Fruit fly (Drosophila melanogaster) whole organism, embryonic: ENCODE results near the gene ihog.

Experiments
- CG10147 ChIP-seq: fragments of 200-800 bp; sonication (Bioruptor generic); optimal IDR thresholded peaks from 2 replicates; lab custom pipeline; 2019; ENCODE audit warnings: missing biosample characterization, mild to moderate bottlenecking, missing genetic modification characterization, moderate library complexity
- CG1024 ChIP-seq: fragments of 200-800 bp; sonication (Bioruptor generic); IDR thresholded peaks from 2 replicates; pipeline ENCODE4 v1.3.6; 2022; ENCODE audit warnings: missing biosample characterization, missing genetic modification characterization
- CG11247 ChIP-seq: fragments of 200-800 bp; sonication (Bioruptor generic); IDR thresholded peaks from 2 replicates; pipeline ENCODE4 v1.3.6; 2022; ENCODE audit warnings: missing biosample characterization, missing genetic modification characterization
- CG11695 ChIP-seq: fragments of 200-800 bp; sonication (Bioruptor generic); IDR thresholded peaks from 3 replicates; pipeline ENCODE4 v1.3.6; 2022; ENCODE audit warnings: missing biosample characterization, missing genetic modification characterization
- CG12659 ChIP-seq: fragments of 200-800 bp; sonication (Bioruptor generic); optimal IDR thresholded peaks from 3 replicates; lab custom pipeline; 2017; ENCODE audit warnings: mild to moderate bottlenecking, missing biosample characterization, missing genetic modification reagents, missing genetic modification characterization
- CG1647 ChIP-seq: fragments of 200-800 bp; sonication (Bioruptor generic); optimal IDR thresholded peaks from 3 replicates; lab custom pipeline; 2016; ENCODE audit warnings: missing biosample characterization, missing genetic modification characterization
- CG16815 ChIP-seq: fragments of 200-800 bp; sonication (Bioruptor generic); optimal IDR thresholded peaks from 3 replicates; lab custom pipeline; 2017; ENCODE audit warnings: missing biosample characterization, mild to moderate bottlenecking, missing genetic modification characterization
- CG16863 ChIP-seq: fragments of 200-800 bp; sonication (Bioruptor generic); optimal IDR thresholded peaks from 3 replicates; lab custom pipeline; 2016; ENCODE audit warnings: missing biosample characterization, missing genetic modification characterization
- CG2875 ChIP-seq: fragments of 200-800 bp; sonication (Bioruptor generic); optimal IDR thresholded peaks from 2 replicates; lab custom pipeline; 2017; ENCODE audit warnings: missing biosample characterization, mild to moderate bottlenecking, missing genetic modification characterization, missing genetic modification reagents
- CG31388 ChIP-seq: fragments of 200-800 bp; sonication (Bioruptor generic); optimal IDR thresholded peaks from 2 replicates; lab custom pipeline; 2016; ENCODE audit warnings: missing biosample characterization, missing genetic modification characterization
- CG4404 ChIP-seq: fragments of 200-800 bp; sonication (Bioruptor generic); IDR thresholded peaks from 2 replicates; pipeline ENCODE4 v1.3.6; 2022; ENCODE audit warnings: missing biosample characterization, missing genetic modification characterization
- CG6791 ChIP-seq: fragments of 200-800 bp; sonication (Bioruptor generic); IDR thresholded peaks from 3 replicates; pipeline ENCODE4 v1.3.6; 2022; ENCODE audit warnings: missing biosample characterization, missing genetic modification characterization; ENCODE audit not compliant: partially characterized antibody
- CG6813 ChIP-seq: fragments of 200-800 bp; sonication (Bioruptor generic); optimal IDR thresholded peaks from 2 replicates; lab custom pipeline; 2017; ENCODE audit warnings: missing biosample characterization, missing genetic modification characterization, mild to moderate bottlenecking, moderate library complexity, missing genetic modification reagents
- CG7271 ChIP-seq: fragments of 200-800 bp; sonication (Bioruptor generic); optimal IDR thresholded peaks from 2 replicates; lab custom pipeline; 2018; ENCODE audit warnings: missing biosample characterization, mild to moderate bottlenecking, missing genetic modification characterization, moderate library complexity
- CG7839 ChIP-seq: fragments of 200-800 bp; sonication (Bioruptor generic); optimal IDR thresholded peaks from 3 replicates; lab custom pipeline; 2018; ENCODE audit warnings: missing biosample characterization, mild to moderate bottlenecking, missing genetic modification characterization, moderate library complexity
- CG8290 ChIP-seq, 3 experiments: fragments of 200-800 bp; sonication (Bioruptor generic); optimal IDR thresholded peaks; 2 replicates each; lab custom pipeline; 2016 to 2019; ENCODE audit warnings: missing biosample characterization in 3 of 3, missing genetic modification characterization in 3 of 3, mild to moderate bottlenecking in 2 of 3, moderate library complexity in 1 of 3
- CG9727 ChIP-seq: fragments of 200-800 bp; sonication (Bioruptor generic); optimal IDR thresholded peaks from 3 replicates; lab custom pipeline; 2017; ENCODE audit warnings: missing biosample characterization, mild to moderate bottlenecking, missing genetic modification characterization
- Dbx ChIP-seq: fragments of 200-800 bp; sonication (Bioruptor generic); IDR thresholded peaks from 3 replicates; pipeline ENCODE4 v1.3.6; 2022; ENCODE audit warnings: missing biosample characterization, missing genetic modification characterization
- Doc3 ChIP-seq: fragments of 200-800 bp; sonication (Bioruptor generic); IDR thresholded peaks from 3 replicates; pipeline ENCODE4 v1.3.6; 2022; ENCODE audit warnings: missing biosample characterization, missing genetic modification characterization; ENCODE audit not compliant: partially characterized antibody
- Dp ChIP-seq: fragments of 200-800 bp; sonication (Bioruptor generic); optimal IDR thresholded peaks from 2 replicates; lab custom pipeline; 2018; ENCODE audit warnings: missing biosample characterization, mild to moderate bottlenecking, missing genetic modification characterization, moderate library complexity
- Eip74EF ChIP-seq, 2 experiments: fragments of 200-800 bp in 1 of 2; fragments of >200 bp in 1 of 2; sonication (Bioruptor generic) in 1 of 2; optimal IDR thresholded peaks; 2 replicates each; lab custom pipeline; 2017 to 2019; ENCODE audit warnings: missing biosample characterization in 2 of 2, missing genetic modification characterization in 2 of 2, mild to moderate bottlenecking in 1 of 2, moderate library complexity in 1 of 2
- HmgZ ChIP-seq: fragments of 200-800 bp; sonication (Bioruptor generic); optimal IDR thresholded peaks from 2 replicates; lab custom pipeline; 2018; ENCODE audit warnings: missing biosample characterization, mild to moderate bottlenecking, missing genetic modification characterization
- Hmx ChIP-seq: fragments of 200-800 bp; sonication (Bioruptor generic); optimal IDR thresholded peaks from 2 replicates; lab custom pipeline; 2016; ENCODE audit warnings: missing biosample characterization, missing genetic modification characterization
- Jarid2 ChIP-seq: fragments of 200-800 bp; sonication (Bioruptor generic); optimal IDR thresholded peaks from 3 replicates; lab custom pipeline; 2017; ENCODE audit warnings: mild to moderate bottlenecking, missing biosample characterization, missing genetic modification reagents, missing genetic modification characterization
- Lhr ChIP-seq: fragments of 200-800 bp; sonication (Bioruptor generic); optimal IDR thresholded peaks from 3 replicates; lab custom pipeline; 2017; ENCODE audit warnings: mild to moderate bottlenecking, missing biosample characterization, missing genetic modification reagents, missing genetic modification characterization
- MBD-R2 ChIP-seq: fragments of 200-800 bp; sonication (Bioruptor generic); IDR thresholded peaks from 2 replicates; pipeline ENCODE4 v1.3.6; 2022; ENCODE audit warnings: missing biosample characterization, missing genetic modification characterization
- Rfx ChIP-seq: fragments of 200-800 bp; sonication (Bioruptor generic); IDR thresholded peaks from 2 replicates; pipeline ENCODE4 v1.3.6; 2022; ENCODE audit warnings: missing biosample characterization, missing genetic modification characterization
- Sox102F ChIP-seq: fragments of 200-800 bp; sonication (Bioruptor generic); optimal IDR thresholded peaks from 2 replicates; lab custom pipeline; 2018; ENCODE audit warnings: missing biosample characterization, mild to moderate bottlenecking, missing genetic modification characterization, moderate library complexity
- aop ChIP-seq: fragments of 200-800 bp; sonication (Bioruptor generic); IDR thresholded peaks from 2 replicates; pipeline ENCODE4 v1.3.6; 2022; ENCODE audit warnings: missing biosample characterization, missing genetic modification characterization
- bbx ChIP-seq: fragments of 200-800 bp; sonication (Bioruptor generic); IDR thresholded peaks from 2 replicates; pipeline ENCODE4 v1.3.6; 2022; ENCODE audit warnings: missing biosample characterization, missing genetic modification characterization; ENCODE audit not compliant: partially characterized antibody
- br ChIP-seq: fragments of >200 bp; optimal IDR thresholded peaks from 2 replicates; lab custom pipeline; 2017
- chinmo ChIP-seq: fragments of 200-800 bp; sonication (Bioruptor generic); IDR thresholded peaks from 4 replicates; pipeline ENCODE4 v1.3.6; 2022; ENCODE audit warnings: missing biosample characterization, missing genetic modification characterization; ENCODE audit not compliant: partially characterized antibody
- chm ChIP-seq: fragments of 200-800 bp; sonication (Bioruptor generic); IDR thresholded peaks from 2 replicates; pipeline ENCODE4 v1.3.6; 2022; ENCODE audit warnings: missing biosample characterization, missing genetic modification characterization
- chn ChIP-seq: fragments of 200-800 bp; sonication (Bioruptor generic); optimal IDR thresholded peaks from 2 replicates; lab custom pipeline; 2016; ENCODE audit warnings: missing biosample characterization, missing genetic modification characterization
- dmrt11E ChIP-seq: fragments of 200-800 bp; sonication (Bioruptor generic); optimal IDR thresholded peaks from 3 replicates; lab custom pipeline; 2018; ENCODE audit warnings: missing biosample characterization, mild to moderate bottlenecking, missing genetic modification characterization, moderate library complexity
- fru ChIP-seq: fragments of >200 bp; optimal IDR thresholded peaks from 2 replicates; lab custom pipeline; 2017
- gcm ChIP-seq: fragments of 200-800 bp; sonication (Bioruptor generic); optimal IDR thresholded peaks from 2 replicates; lab custom pipeline; 2019; ENCODE audit warnings: missing biosample characterization, mild to moderate bottlenecking, missing genetic modification characterization, moderate library complexity
- hbn ChIP-seq: fragments of 200-800 bp; sonication (Bioruptor generic); IDR thresholded peaks from 2 replicates; pipeline ENCODE4 v1.3.6; 2022; ENCODE audit warnings: missing biosample characterization, missing genetic modification characterization; ENCODE audit not compliant: partially characterized antibody
- jigr1 ChIP-seq: fragments of 200-800 bp; sonication (Bioruptor generic); IDR thresholded peaks from 3 replicates; pipeline ENCODE4 v1.3.6; 2022; ENCODE audit warnings: missing biosample characterization, missing genetic modification characterization
- ken ChIP-seq: fragments of 200-800 bp; sonication (Bioruptor generic); IDR thresholded peaks from 3 replicates; pipeline ENCODE4 v1.3.6; 2022; ENCODE audit warnings: missing biosample characterization, missing genetic modification characterization
- knrl ChIP-seq: fragments of 200-800 bp; sonication (Bioruptor generic); IDR thresholded peaks from 3 replicates; pipeline ENCODE4 v1.3.6; 2022; ENCODE audit warnings: missing biosample characterization, missing genetic modification characterization; ENCODE audit not compliant: partially characterized antibody
- nom ChIP-seq: fragments of 200-800 bp; sonication (Bioruptor generic); optimal IDR thresholded peaks from 2 replicates; lab custom pipeline; 2017; ENCODE audit warnings: missing biosample characterization, missing genetic modification characterization, mild to moderate bottlenecking, moderate library complexity, missing genetic modification reagents
- pan ChIP-seq, 4 experiments: fragments of >200 bp in 3 of 4; fragments of 200-800 bp in 1 of 4; sonication (Bioruptor generic) in 1 of 4; optimal IDR thresholded peaks in 3 of 4; IDR thresholded peaks in 1 of 4; 2 replicates each; pipeline versions ENCODE4 v1.3.6 to Lab custom; 2017 to 2022; ENCODE audit warnings: missing biosample characterization in 2 of 4, missing genetic modification characterization in 2 of 4, mixed read lengths in 1 of 4
- pho ChIP-seq: fragments of 200-800 bp; sonication (Bioruptor generic); optimal IDR thresholded peaks from 2 replicates; lab custom pipeline; 2016; ENCODE audit warnings: missing biosample characterization, missing genetic modification characterization
- sc ChIP-seq, 3 experiments: fragments of >200 bp in 2 of 3; fragments of 200-800 bp in 1 of 3; sonication (Bioruptor generic) in 1 of 3; optimal IDR thresholded peaks; 2 replicates in 2 of 3; 3 replicates in 1 of 3; lab custom pipeline; 2017; ENCODE audit warnings: mild to moderate bottlenecking in 1 of 3, missing biosample characterization in 1 of 3, missing genetic modification characterization in 1 of 3, missing genetic modification reagents in 1 of 3
- sd ChIP-seq: fragments of 200-800 bp; sonication (Bioruptor generic); optimal IDR thresholded peaks from 3 replicates; lab custom pipeline; 2018; ENCODE audit warnings: missing biosample characterization, mild to moderate bottlenecking, missing genetic modification characterization, moderate library complexity
- slou ChIP-seq: fragments of 200-800 bp; sonication (Bioruptor generic); optimal IDR thresholded peaks from 3 replicates; lab custom pipeline; 2016; ENCODE audit warnings: missing biosample characterization, missing genetic modification characterization

ihog gene

dm6 chr2L:6967422-6968012 is 18.9 kb upstream of the ihog start, which contains the start of gene Sumo (continued):
- TF ChIP-seq bbx (GFP tag; lab: Robert Waterston, UW) (peak; percentile 100), CG6813 (GFP tag; lab: Kevin White, UChicago) (no peak), CG7271 (tag; lab: Kevin White, UChicago) (no peak), CG16863 (no peak), fru (lab: Kevin White, UChicago) (no peak), Sox102F (GFP tag; lab: Kevin White, UChicago) (peak; percentile 15), CG7839 (peak; percentile 13), CG1024 (0 out of 2 replicates have a peak, but pooled peaks have one; percentile 17), HmgZ (tag; lab: Kevin White, UChicago) (no peak), CG1647 (GFP tag; lab: Kevin White, UChicago) (no peak), Eip74EF (GFP tag; optimal IDR thresholded peaks at IDR 0.05; lab: Kevin White, UChicago) (no peak), slou (no peak), CG11695 (GFP tag; lab: Robert Waterston, UW) (0 out of 3 replicates have a peak, but pooled peaks have one; percentile 21), jigr1 (GFP tag; lab: Robert Waterston, UW) (no peak), MBD-R2 (GFP tag; lab: Robert Waterston, UW) (peak; percentile 38), chn (GFP tag; lab: Kevin White, UChicago) (no peak), CG4404 (GFP tag; lab: Robert Waterston, UW) (no peak), br (lab: Kevin White, UChicago) (no peak), Dbx (GFP tag; lab: Robert Waterston, UW) (peak; percentile 59; the same call in 2 of the 3 replicates), Doc3 (GFP tag; lab: Robert Waterston, UW) (peak; percentile 80), nom (GFP tag; lab: Kevin White, UChicago) (no peak), CG2875 (GFP tag; lab: Kevin White, UChicago) (no peak), CG8290 (GFP tag; optimal IDR thresholded peaks at IDR 0.05; lab: Kevin White, UChicago) (peak; percentile 17), CG8290 (tag; optimal IDR thresholded peaks at IDR 0.05; lab: Kevin White, UChicago) (peak in 1 of 2 experiments; percentile 80), sd (tag; lab: Kevin White, UChicago) (no peak), CG16815 (GFP tag; lab: Kevin White, UChicago) (peak; percentile 16), Lhr (peak; percentile 15), dmrt11E (tag; lab: Kevin White, UChicago) (peak; percentile 4), ken (peak; percentile 16; the same call in 1 of the 3 replicates), Dp (GFP tag; lab: Kevin White, UChicago) (peak; percentile 15), hbn (peak; percentile 96), Rfx (GFP tag; lab: Robert Waterston, UW) (peak; percentile 76), knrl (GFP tag; lab: Robert Waterston, UW) (peak; percentile 99), chm (peak; percentile 49; the same call in 1 of the 2 replicates), chinmo (peak; percentile 98), CG31388 (GFP tag; lab: Kevin White, UChicago) (no peak), Jarid2 (peak; percentile 35), sc (optimal IDR thresholded peaks at IDR 0.05; lab: Kevin White, UChicago) (no peak), sc (GFP tag; optimal IDR thresholded peaks at IDR 0.05; lab: Kevin White, UChicago) (no peak), pho (GFP tag; lab: Kevin White, UChicago) (no peak), CG10147 (GFP tag; lab: Kevin White, UChicago) (peak; percentile 42), gcm (GFP tag; lab: Kevin White, UChicago) (no peak), CG6791 (GFP tag; lab: Robert Waterston, UW) (peak; percentile 100), pan (optimal IDR thresholded peaks at IDR 0.05; lab: Kevin White, UChicago) (no peak), pan (GFP tag; optimal IDR thresholded peaks at IDR 0.05 in 1 of 2, IDR thresholded peaks at IDR 0.05 in 1 of 2) (peak in 1 of 2 experiments; percentile 43), CG9727 (GFP tag; lab: Kevin White, UChicago) (peak; percentile 30), CG11247 (GFP tag; lab: Robert Waterston, UW) (no peak), Hmx (GFP tag; lab: Kevin White, UChicago) (no peak), aop (GFP tag; lab: Robert Waterston, UW) (no peak), CG12659 (GFP tag; lab: Kevin White, UChicago) (peak; percentile 50)
